Fruit fly (Drosophila melanogaster) Kc167 (cell line): ENCODE measurements around the gene Had1.

Experiments
- Myc ChIP-seq: fragments of >200 bp; optimal IDR thresholded peaks from 2 replicates; lab custom pipeline; 2017; ENCODE audit warnings: missing external identifiers
- h ChIP-seq: fragments of >200 bp; optimal IDR thresholded peaks from 3 replicates; lab custom pipeline; 2018; ENCODE audit warnings: missing external identifiers
- insv ChIP-seq: fragments of >200 bp; optimal IDR thresholded peaks from 3 replicates; lab custom pipeline; 2018; ENCODE audit warnings: missing external identifiers
- psq ChIP-seq: fragments of >200 bp; optimal IDR thresholded peaks from 2 replicates; lab custom pipeline; 2017; ENCODE audit warnings: missing external identifiers
- ttk ChIP-seq: sonication (Bioruptor generic); optimal IDR thresholded peaks from 2 replicates; lab custom pipeline; 2017; ENCODE audit warnings: missing external identifiers

DNA sequence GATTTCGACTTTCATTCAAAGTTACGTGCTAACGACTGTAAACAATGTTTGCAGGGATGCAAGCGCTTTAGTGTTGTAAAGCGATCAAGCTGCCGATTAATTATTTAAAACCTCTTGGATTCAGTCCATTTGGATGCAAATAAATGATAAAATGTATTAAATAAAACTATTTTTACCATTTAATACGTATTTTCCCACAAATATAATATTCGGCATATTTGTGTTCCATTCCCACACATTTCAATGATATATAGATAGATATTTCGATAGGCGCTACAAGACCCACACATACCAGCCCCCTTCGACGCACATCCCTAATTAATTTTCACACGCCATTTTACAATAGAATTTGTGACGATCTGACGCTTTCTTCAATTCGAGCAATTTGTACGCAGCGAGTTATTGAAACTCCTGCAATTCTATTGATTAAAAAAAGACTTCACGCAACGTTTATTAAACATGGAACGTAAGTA, 19.9 kb downstream of the Had1 start, which contains the start of the genes CG32576 and caz:
- no peak for TF ChIP-seq Myc
- no peak for TF ChIP-seq insv (lab: Kevin White, UChicago)
- TF ChIP-seq h (lab: Kevin White, UChicago): no peak
- no peak for TF ChIP-seq ttk
- TF ChIP-seq psq (lab: Kevin White, UChicago): no peak
